Fruit fly (Drosophila melanogaster) whole organism, wandering third instar larva: ENCODE results near the gene CG31921.

Source experiments
- Abd-B ChIP-seq: fragments of >200 bp; optimal IDR thresholded peaks from 2 replicates; lab custom pipeline; 2017; ENCODE audit warnings: missing biosample characterization, missing genetic modification characterization
- CG9705 ChIP-seq: fragments of 200-800 bp; sonication (Bioruptor generic); optimal IDR thresholded peaks from 2 replicates; lab custom pipeline; 2018; ENCODE audit warnings: missing biosample characterization, mild to moderate bottlenecking, missing genetic modification characterization
- CrebA ChIP-seq: fragments of 200-800 bp; sonication (Bioruptor generic); optimal IDR thresholded peaks from 2 replicates; lab custom pipeline; 2016; ENCODE audit warnings: missing biosample characterization, mild to moderate bottlenecking, missing genetic modification characterization, borderline replicate concordance
- Dfd ChIP-seq: fragments of >200 bp; optimal IDR thresholded peaks from 2 replicates; lab custom pipeline; 2017; ENCODE audit warnings: missing biosample characterization, missing genetic modification characterization
- Dif ChIP-seq: fragments of 200-275, 200-300 bp; sonication (Bioruptor generic); optimal IDR thresholded peaks from 2 replicates; lab custom pipeline; 2018; ENCODE audit warnings: missing biosample characterization, missing genetic modification characterization; ENCODE audit not compliant: partially characterized antibody
- HLH106 ChIP-seq: fragments of 200-800 bp; optimal IDR thresholded peaks from 3 replicates; lab custom pipeline; 2019; ENCODE audit warnings: missing biosample characterization, mild to moderate bottlenecking, missing genetic modification characterization, moderate library complexity
- Hnf4 ChIP-seq: fragments of 200-800 bp; sonication (Bioruptor generic); optimal IDR thresholded peaks from 2 replicates; lab custom pipeline; 2016; ENCODE audit warnings: missing biosample characterization, mild to moderate bottlenecking, missing genetic modification characterization
- Hr78 ChIP-seq: fragments of >200 bp; optimal IDR thresholded peaks from 2 replicates; lab custom pipeline; 2017; ENCODE audit warnings: missing biosample characterization, missing genetic modification characterization
- Hr83 ChIP-seq: fragments of 200-300 bp; sonication (Bioruptor generic); optimal IDR thresholded peaks from 2 replicates; lab custom pipeline; 2016; ENCODE audit warnings: missing biosample characterization, mild to moderate bottlenecking, missing genetic modification characterization, moderate library complexity; ENCODE audit not compliant: poor library complexity, severe bottlenecking
- Jra ChIP-seq: sonication (Bioruptor generic); optimal IDR thresholded peaks from 2 replicates; lab custom pipeline; 2016; ENCODE audit warnings: missing biosample characterization, missing genetic modification characterization
- Myc ChIP-seq: fragments of >200 bp; optimal IDR thresholded peaks from 2 replicates; lab custom pipeline; 2017
- N ChIP-seq: fragments of >200 bp; optimal IDR thresholded peaks from 2 replicates; lab custom pipeline; 2018; ENCODE audit warnings: missing biosample characterization, missing external identifiers, missing genetic modification characterization
- OdsH ChIP-seq: fragments of 200-800 bp; sonication (Bioruptor generic); optimal IDR thresholded peaks from 2 replicates; lab custom pipeline; 2016; ENCODE audit warnings: missing biosample characterization, mild to moderate bottlenecking, missing genetic modification characterization
- Rel ChIP-seq, 2 experiments: fragments of 200-800 bp; sonication (Bioruptor generic) in 1 of 2; optimal IDR thresholded peaks; 2 replicates in 1 of 2; 3 replicates in 1 of 2; lab custom pipeline; 2016 to 2019; ENCODE audit warnings: mild to moderate bottlenecking in 2 of 2, missing biosample characterization in 2 of 2, missing genetic modification characterization in 2 of 2, moderate library complexity in 1 of 2
- Sp1 ChIP-seq: fragments of 200-800 bp; sonication (Bioruptor generic); optimal IDR thresholded peaks from 3 replicates; lab custom pipeline; 2019; ENCODE audit warnings: missing biosample characterization, mild to moderate bottlenecking, missing genetic modification characterization, moderate library complexity
- Vsx2 ChIP-seq: fragments of 200-300, 225-300 bp; sonication (Bioruptor generic); optimal IDR thresholded peaks from 2 replicates; lab custom pipeline; 2018; ENCODE audit warnings: missing biosample characterization, missing genetic modification characterization; ENCODE audit not compliant: partially characterized antibody
- br ChIP-seq: fragments of 200-800 bp; sonication (Bioruptor generic); optimal IDR thresholded peaks from 2 replicates; lab custom pipeline; 2016; ENCODE audit warnings: missing biosample characterization, missing genetic modification characterization
- brk ChIP-seq: fragments of 200-800 bp; sonication (Bioruptor generic); optimal IDR thresholded peaks from 2 replicates; lab custom pipeline; 2016; ENCODE audit warnings: missing biosample characterization, mild to moderate bottlenecking, missing genetic modification characterization
- dl ChIP-seq, 2 experiments: fragments of 175-275, 200-275 bp in 1 of 2; fragments of 200-275 bp in 1 of 2; sonication (Bioruptor generic); optimal IDR thresholded peaks; lab custom pipeline; 2018; ENCODE audit warnings: mild to moderate bottlenecking in 2 of 2, missing biosample characterization in 2 of 2, missing genetic modification characterization in 2 of 2, moderate library complexity in 2 of 2; ENCODE audit not compliant: partially characterized antibody in 2 of 2, insufficient read depth in 1 of 2
- ey ChIP-seq: fragments of 200-800 bp; sonication (Bioruptor generic); optimal IDR thresholded peaks from 2 replicates; lab custom pipeline; 2016; ENCODE audit warnings: missing biosample characterization, missing genetic modification characterization
- foxo ChIP-seq, 2 experiments: fragments of 200-800 bp; sonication (Bioruptor generic); optimal IDR thresholded peaks; 2 replicates in 1 of 2; 3 replicates in 1 of 2; lab custom pipeline; 2016 to 2017; ENCODE audit warnings: missing biosample characterization in 2 of 2, missing genetic modification characterization in 2 of 2
- fru ChIP-seq: fragments of 200-800 bp; sonication (Bioruptor generic); optimal IDR thresholded peaks from 3 replicates; lab custom pipeline; 2016; ENCODE audit warnings: missing biosample characterization, mild to moderate bottlenecking, missing genetic modification characterization
- h ChIP-seq: fragments of 200-800 bp; sonication (Bioruptor generic); optimal IDR thresholded peaks from 3 replicates; lab custom pipeline; 2016; ENCODE audit warnings: missing biosample characterization, mild to moderate bottlenecking, missing genetic modification characterization
- jim ChIP-seq: fragments of 175-275, 200-325 bp; sonication (Bioruptor generic); optimal IDR thresholded peaks from 2 replicates; lab custom pipeline; 2016; ENCODE audit warnings: missing biosample characterization, mild to moderate bottlenecking, missing genetic modification characterization
- pan ChIP-seq: fragments of >200 bp; optimal IDR thresholded peaks from 2 replicates; lab custom pipeline; 2017
- psq ChIP-seq: fragments of 200-800 bp; sonication (Bioruptor generic); optimal IDR thresholded peaks from 3 replicates; lab custom pipeline; 2017; ENCODE audit warnings: missing biosample characterization, mild to moderate bottlenecking, missing genetic modification characterization, moderate library complexity
- rgr ChIP-seq: fragments of 200-800 bp; sonication (Bioruptor generic); optimal IDR thresholded peaks from 3 replicates; lab custom pipeline; 2016; ENCODE audit warnings: missing biosample characterization, mild to moderate bottlenecking, missing genetic modification characterization
- sv ChIP-seq: fragments of 200-800 bp; sonication (Bioruptor generic); optimal IDR thresholded peaks from 3 replicates; lab custom pipeline; 2016; ENCODE audit warnings: missing biosample characterization, missing genetic modification characterization
- tai ChIP-seq: sonication (Bioruptor generic); optimal IDR thresholded peaks from 2 replicates; lab custom pipeline; 2016; ENCODE audit warnings: missing biosample characterization, missing genetic modification characterization
- woc ChIP-seq: sonication (Bioruptor generic); optimal IDR thresholded peaks from 2 replicates; lab custom pipeline; 2016; ENCODE audit warnings: missing biosample characterization, mild to moderate bottlenecking, missing genetic modification characterization

CG31921 gene

DNA sequence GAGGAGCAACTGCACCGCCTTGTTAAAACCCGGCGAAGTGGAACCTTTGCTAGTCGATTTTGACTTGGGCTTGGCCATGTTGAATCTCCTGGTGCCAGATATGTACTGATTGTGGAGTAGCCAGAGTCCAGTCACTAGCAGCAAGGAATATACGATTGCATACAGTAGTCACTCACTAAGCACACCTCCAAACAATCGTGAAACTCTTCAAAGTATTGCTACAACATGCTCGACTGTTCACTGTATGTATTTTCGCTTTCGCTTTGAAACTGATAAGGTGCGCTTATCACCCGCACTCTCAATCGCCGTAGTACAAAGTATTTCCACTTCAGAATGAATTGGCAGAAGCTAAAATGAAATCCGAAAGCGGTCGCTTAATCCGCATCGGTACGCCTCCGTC is 45.7 kb downstream of the CG31921 start (continued):
- TF ChIP-seq brk (GFP tag; lab: Kevin White, UChicago), result no peak
- no peak for TF ChIP-seq Hr78 (GFP tag; lab: Kevin White, UChicago)
- TF ChIP-seq br, result peak; percentile 92
- TF ChIP-seq pan (lab: Kevin White, UChicago), result no peak

DNA sequence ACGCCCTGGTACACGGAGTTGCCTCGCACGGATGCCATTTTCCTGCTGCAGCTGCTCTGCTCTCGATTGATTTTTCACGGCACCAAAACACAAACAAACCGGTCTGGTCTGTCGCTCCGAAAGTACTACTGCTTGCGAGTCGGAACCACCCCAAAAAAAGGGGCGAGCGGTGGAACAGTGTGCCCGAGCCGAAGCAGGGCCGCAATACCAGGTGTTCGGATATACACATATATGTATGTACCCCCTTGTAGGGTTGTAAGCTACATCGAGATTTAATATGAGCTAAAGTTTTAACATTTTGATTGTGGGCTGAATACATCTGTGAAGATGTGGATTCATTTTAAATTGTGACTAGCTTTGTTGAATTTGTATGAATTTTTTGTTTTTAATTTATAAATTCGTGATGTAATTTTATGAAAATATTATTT is 46.5 kb downstream of the CG31921 start:
- TF ChIP-seq Myc (lab: Kevin White, UChicago) (no peak), HLH106 (tag; lab: Kevin White, UChicago) (peak; percentile 54), rgr (GFP tag; lab: Kevin White, UChicago) (peak; percentile 64), fru (GFP tag; lab: Kevin White, UChicago) (peak; percentile 50), Abd-B (GFP tag; lab: Kevin White, UChicago) (no peak), Dif (GFP tag; lab: Kevin White, UChicago) (peak; percentile 85), h (GFP tag; lab: Kevin White, UChicago) (peak; percentile 71), N (GFP tag; lab: Kevin White, UChicago) (no peak), tai (GFP tag; lab: Kevin White, UChicago) (no peak), woc (peak; percentile 66), Hr83 (GFP tag; lab: Kevin White, UChicago) (peak; percentile 72), Dfd (GFP tag; lab: Kevin White, UChicago) (no peak), pan (lab: Kevin White, UChicago) (no peak), OdsH (GFP tag; lab: Kevin White, UChicago) (peak; percentile 40), br (peak; percentile 55), brk (GFP tag; lab: Kevin White, UChicago) (no peak), sv (GFP tag; lab: Kevin White, UChicago) (no peak), Hnf4 (GFP tag; lab: Kevin White, UChicago) (peak; percentile 37), Rel (GFP tag; optimal IDR thresholded peaks at IDR 0.05; lab: Kevin White, UChicago) (no peak), Rel (tag; optimal IDR thresholded peaks at IDR 0.05; lab: Kevin White, UChicago) (peak; percentile 98), Sp1 (GFP tag; lab: Kevin White, UChicago) (peak; percentile 45), foxo (GFP tag; optimal IDR thresholded peaks at IDR 0.05; lab: Kevin White, UChicago) (peak in 1 of 2 experiments; percentile 55), CG9705 (GFP tag; lab: Kevin White, UChicago) (peak; percentile 6), Jra (no peak), ey (GFP tag; lab: Kevin White, UChicago) (peak; percentile 62)

DNA sequence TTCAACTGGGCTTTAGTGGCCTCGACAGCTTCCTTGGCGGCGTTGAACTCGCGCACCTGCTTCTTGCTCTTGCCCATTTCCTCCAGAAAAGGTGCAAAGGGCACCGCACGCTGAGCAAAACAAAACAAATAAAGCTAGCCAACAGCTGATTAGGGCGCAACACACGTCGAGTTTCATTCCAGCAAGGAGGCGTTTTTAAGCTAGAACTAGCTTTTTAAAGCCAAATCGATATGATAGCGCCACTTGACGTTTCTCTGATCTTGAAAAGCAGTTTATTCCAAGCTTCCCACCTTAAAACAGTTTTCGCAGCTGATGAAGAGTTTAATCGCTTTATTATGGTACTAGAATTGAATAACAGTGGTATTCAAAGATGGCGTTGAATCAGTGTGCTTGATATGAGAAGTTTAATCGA is 49.1 kb downstream of the CG31921 start, which contains the start of gene CG11601:
TSS of gene CG11601 (minus strand) at position 199 of the 412 bp plus-strand sequence.
- TF ChIP-seq ey (GFP tag; lab: Kevin White, UChicago) (peak; percentile 14), HLH106 (tag; lab: Kevin White, UChicago) (peak; percentile 36), Hr83 (GFP tag; lab: Kevin White, UChicago) (peak; percentile 37), OdsH (GFP tag; lab: Kevin White, UChicago) (peak; percentile 8), Hnf4 (GFP tag; lab: Kevin White, UChicago) (peak; percentile 60), Rel (GFP tag; optimal IDR thresholded peaks at IDR 0.05; lab: Kevin White, UChicago) (no peak), Rel (tag; optimal IDR thresholded peaks at IDR 0.05; lab: Kevin White, UChicago) (peak; percentile 17), dl (GFP tag; optimal IDR thresholded peaks at IDR 0.05; lab: Kevin White, UChicago; ENCODE audit: insufficient read depth in 1 of 2, partially characterized antibody in 2 of 2) (peak; percentile 65 to 92), CrebA (no peak), Abd-B (GFP tag; lab: Kevin White, UChicago) (no peak), Vsx2 (GFP tag; lab: Kevin White, UChicago) (peak; percentile 99), Dif (GFP tag; lab: Kevin White, UChicago) (peak; percentile 97), sv (GFP tag; lab: Kevin White, UChicago) (peak; percentile 25), foxo (GFP tag; optimal IDR thresholded peaks at IDR 0.05; lab: Kevin White, UChicago) (peak in 1 of 2 experiments; percentile 15), Sp1 (GFP tag; lab: Kevin White, UChicago) (peak; percentile 45), Myc (lab: Kevin White, UChicago) (peak; percentile 86), psq (GFP tag; lab: Kevin White, UChicago) (peak; percentile 78), jim (GFP tag; lab: Kevin White, UChicago) (no peak), brk (GFP tag; lab: Kevin White, UChicago) (no peak)
